Worm (Caenorhabditis elegans) whole organism, midembryonic: ENCODE data around the gene tag-131.

Source experiments
- T22C8.4 ChIP-seq: fragments of 200-800 bp; sonication (Bioruptor generic); IDR thresholded peaks from 2 replicates; pipeline ENCODE4 v1.3.6; 2022; ENCODE audit warnings: missing genetic modification characterization, missing compliant biosample characterization
- cog-1 ChIP-seq: sonication (generic microtip); optimal IDR thresholded peaks from 2 replicates; lab custom pipeline; 2016; ENCODE audit warnings: missing genetic modification characterization, missing compliant biosample characterization
- klf-2 ChIP-seq: fragments of 200-800 bp; sonication (Bioruptor generic); conservative IDR thresholded peaks from 2 replicates; pipeline ENCODE4 v1.3.6; 2022; ENCODE audit warnings: missing genetic modification reagents, missing genetic modification characterization, missing compliant biosample characterization
- tab-1 ChIP-seq: fragments of 200-800 bp; sonication (Bioruptor generic); IDR thresholded peaks from 2 replicates; pipeline ENCODE4 v1.3.6; 2022; ENCODE audit warnings: missing genetic modification characterization, missing compliant biosample characterization
- ztf-23 ChIP-seq: fragments of 200-800 bp; sonication (Bioruptor generic); IDR thresholded peaks from 2 replicates; pipeline ENCODE4 v1.3.6; 2022; ENCODE audit warnings: missing genetic modification reagents, missing genetic modification characterization, missing compliant biosample characterization

- no peak for TF ChIP-seq tab-1 (GFP tag; lab: Robert Waterston, UW)
- TF ChIP-seq klf-2 (GFP tag; lab: Robert Waterston, UW) = no peak
- TF ChIP-seq ztf-23 = no peak
- TF ChIP-seq cog-1 (tag; lab: Kevin White, UChicago) = no peak
- no peak for TF ChIP-seq T22C8.4 (GFP tag; lab: Robert Waterston, UW)
These were observed 40.8 kb downstream of the tag-131 start for ce11 chrIII:4358345-4358744.
